Fruit fly (Drosophila melanogaster): ENCODE results near the gene CG18731.

The CG18731 gene

DNA sequence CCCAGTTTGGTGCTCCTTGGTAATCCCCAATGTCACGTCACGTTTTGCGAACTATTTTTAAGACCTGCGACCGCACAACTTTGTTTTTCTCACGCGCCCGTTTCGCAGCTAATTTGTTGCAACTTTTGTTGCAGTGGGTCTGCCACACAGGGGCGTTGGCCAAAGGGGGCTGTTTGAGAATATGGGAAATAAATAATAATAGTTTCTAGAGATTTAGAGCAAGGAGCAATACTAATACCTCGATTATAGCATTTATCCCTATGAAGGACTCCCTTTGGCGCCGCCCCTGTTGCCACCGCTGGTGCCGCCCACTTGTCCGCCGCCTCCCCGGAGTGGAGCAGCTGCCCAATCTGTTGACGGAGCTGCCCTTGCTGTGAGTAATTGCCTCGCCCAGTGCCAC, 30.4 kb downstream of the CG18731 start (continued):
- TF ChIP-seq Bdp1 (GFP tag; optimal IDR thresholded peaks at IDR 0.05), result no peak
- TF ChIP-seq ssp (GFP tag; IDR thresholded peaks at IDR 0.05), result no peak
- no peak for TF ChIP-seq Sin3A (optimal IDR thresholded peaks at IDR 0.05)
- TF ChIP-seq vnd (GFP tag; IDR thresholded peaks at IDR 0.05; ENCODE audit: partially characterized antibody), result no peak
- peak; percentile 45 for TF ChIP-seq row (GFP tag; IDR thresholded peaks at IDR 0.05)
- TF ChIP-seq ken (GFP tag; IDR thresholded peaks at IDR 0.05), result peak; percentile 63; the same call in 2 of the 3 replicates
- TF ChIP-seq ac (GFP tag; optimal IDR thresholded peaks at IDR 0.05), result no peak
- no peak for TF ChIP-seq Gsc (GFP tag; IDR thresholded peaks at IDR 0.05)
- TF ChIP-seq CG17829 (tag; optimal IDR thresholded peaks at IDR 0.05), result no peak
- TF ChIP-seq CG6254 (GFP tag; optimal IDR thresholded peaks at IDR 0.05), result no peak
- peak in 1 of 2 experiments; percentile 4 for TF ChIP-seq bsh (GFP tag; optimal IDR thresholded peaks at IDR 0.05)
- TF ChIP-seq Max (GFP tag; optimal IDR thresholded peaks at IDR 0.05), result no peak
- TF ChIP-seq vvl (GFP tag; IDR thresholded peaks at IDR 0.05), result peak; percentile 63
- TF ChIP-seq insv (GFP tag; optimal IDR thresholded peaks at IDR 0.05), result no peak
- peak; percentile 45; the same call in 1 of the 2 replicates for TF ChIP-seq HLH3B (GFP tag; IDR thresholded peaks at IDR 0.05)
- TF ChIP-seq peb (GFP tag; IDR thresholded peaks at IDR 0.05), result no peak
- no peak for TF ChIP-seq CG13894 (tag; optimal IDR thresholded peaks at IDR 0.05)
- no peak for TF ChIP-seq CG3163 (GFP tag; optimal IDR thresholded peaks at IDR 0.05)
- peak; percentile 44; the same call in 2 of the 3 replicates for TF ChIP-seq tgo (GFP tag; IDR thresholded peaks at IDR 0.05)
- no peak for TF ChIP-seq onecut (GFP tag; IDR thresholded peaks at IDR 0.05)
- no peak for TF ChIP-seq GATAe (GFP tag; conservative IDR thresholded peaks at IDR 0.05)
- no peak for TF ChIP-seq CHES-1-like (GFP tag; optimal IDR thresholded peaks at IDR 0.05)
- peak; percentile 52 for TF ChIP-seq CG32772 (GFP tag; IDR thresholded peaks at IDR 0.05)
- TF ChIP-seq stc (GFP tag; IDR thresholded peaks at IDR 0.05), result 0 out of 2 replicates have a peak, but pooled peaks have one; percentile 27
- no peak for TF ChIP-seq pan (optimal IDR thresholded peaks at IDR 0.05)
- peak in 1 of 2 experiments; percentile 59 for TF ChIP-seq pan (GFP tag; optimal IDR thresholded peaks at IDR 0.05 in 1 of 2, IDR thresholded peaks at IDR 0.05 in 1 of 2)
- TF ChIP-seq Oli (tag; optimal IDR thresholded peaks at IDR 0.05), result peak; percentile 18
- TF ChIP-seq NC2α (GFP tag; optimal IDR thresholded peaks at IDR 0.05), result no peak
- no peak for TF ChIP-seq zfh2 (GFP tag; optimal IDR thresholded peaks at IDR 0.05)
- TF ChIP-seq abd-A (tag; optimal IDR thresholded peaks at IDR 0.05), result no peak
- TF ChIP-seq Tbp (GFP tag; optimal IDR thresholded peaks at IDR 0.05), result no peak
- TF ChIP-seq CG11504 (tag; optimal IDR thresholded peaks at IDR 0.05), result no peak
- peak; percentile 61; the same call in 2 of the 3 replicates for TF ChIP-seq ase (GFP tag; IDR thresholded peaks at IDR 0.05)
- TF ChIP-seq B-H1 (GFP tag; IDR thresholded peaks at IDR 0.05), result no peak
- no peak for TF ChIP-seq lbe (GFP tag; optimal IDR thresholded peaks at IDR 0.05)
- TF ChIP-seq CG8281 (tag; optimal IDR thresholded peaks at IDR 0.05), result no peak
- TF ChIP-seq Adf1 (GFP tag; IDR thresholded peaks at IDR 0.05), result no peak
- TF ChIP-seq Mrtf (GFP tag; IDR thresholded peaks at IDR 0.05), result peak; percentile 32; the same call in 1 of the 3 replicates
- TF ChIP-seq E2f2 (GFP tag; IDR thresholded peaks at IDR 0.05), result no peak
- 0 out of 2 replicates have a peak, but pooled peaks have one; percentile 28 for TF ChIP-seq ttk (GFP tag; IDR thresholded peaks at IDR 0.05)
- no peak for TF ChIP-seq CG3407 (GFP tag; optimal IDR thresholded peaks at IDR 0.05)
- TF ChIP-seq shn (GFP tag; optimal IDR thresholded peaks at IDR 0.05), result no peak
- no peak for TF ChIP-seq CG17612 (GFP tag; IDR thresholded peaks at IDR 0.05)
- TF ChIP-seq Gug (GFP tag; IDR thresholded peaks at IDR 0.05), result peak; percentile 29; the same call in 1 of the 4 replicates
- TF ChIP-seq ems (GFP tag; optimal IDR thresholded peaks at IDR 0.05), result peak; percentile 3
- TF ChIP-seq Pdp1 (GFP tag; optimal IDR thresholded peaks at IDR 0.05), result no peak
- TF ChIP-seq crc (GFP tag; optimal IDR thresholded peaks at IDR 0.05), result no peak
- TF ChIP-seq ara (GFP tag; IDR thresholded peaks at IDR 0.05), result peak; percentile 34; the same call in 1 of the 2 replicates
- TF ChIP-seq CG10209 (GFP tag; optimal IDR thresholded peaks at IDR 0.05), result peak; percentile 7
- TF ChIP-seq grau (tag; optimal IDR thresholded peaks at IDR 0.05), result peak; percentile 3
- TF ChIP-seq CG14050 (GFP tag; IDR thresholded peaks at IDR 0.05), result peak; percentile 38; the same call in 2 of the 3 replicates
- TF ChIP-seq gfzf (GFP tag; optimal IDR thresholded peaks at IDR 0.05), result no peak
- peak; percentile 12 for TF ChIP-seq CG30403 (GFP tag; optimal IDR thresholded peaks at IDR 0.05)

All from whole organism, embryonic.